Worm (Caenorhabditis elegans): ENCODE data around the gene lys-3.

Gene lys-3

ce11 chrV:10291848-10292247 is 8.5 kb upstream of the lys-3 start:
- TF ChIP-seq set-16 (GFP tag; IDR thresholded peaks at IDR 0.05) (peak; percentile 76; the same call in 1 of the 2 replicates), aha-1 (tag) (peak; percentile 14), dpl-1 (GFP tag; optimal IDR thresholded peaks at IDR 0.05) (no peak)

- TF ChIP-seq Y75B8A.6 (GFP tag; IDR thresholded peaks at IDR 0.05) (no peak), ceh-62 (tag; optimal IDR thresholded peaks at IDR 0.05) (no peak), madf-5 (GFP tag; IDR thresholded peaks at IDR 0.05) (no peak), F26F4.8 (GFP tag; conservative IDR thresholded peaks at IDR 0.05) (no peak), hif-1 (tag; optimal IDR thresholded peaks at IDR 0.05) (no peak), saeg-2 (GFP tag; IDR thresholded peaks at IDR 0.05) (no peak), Y105C5A.15 (GFP tag; IDR thresholded peaks at IDR 0.05) (no peak), dmd-8 (GFP tag; IDR thresholded peaks at IDR 0.05) (no peak), aha-1 (tag) (peak; percentile 47)
These were observed 6.4 kb upstream of the lys-3 start, which contains the start of gene B0024.15 for ce11 chrV:10289743-10290142. TSS of gene B0024.15 (plus strand) at chrV:10290043.

ce11 chrV:10287260-10287659 is 3.9 kb upstream of the lys-3 start, which contains the start of gene B0024.3:
TSS of gene B0024.3 (plus strand) at chrV:10287560.
- no peak for TF ChIP-seq nhr-41 (GFP tag; IDR thresholded peaks at IDR 0.05)
- no peak for TF ChIP-seq dmd-6 (GFP tag; IDR thresholded peaks at IDR 0.05)
- no peak for TF ChIP-seq sdz-12 (GFP tag; optimal IDR thresholded peaks at IDR 0.05)
- no peak for TF ChIP-seq pqm-1 (tag; optimal IDR thresholded peaks at IDR 0.05)
- no peak for TF ChIP-seq snpc-1.2 (GFP tag; IDR thresholded peaks at IDR 0.05)
- no peak for TF ChIP-seq mdt-29 (GFP tag; IDR thresholded peaks at IDR 0.05)

- TF ChIP-seq lin-29 (GFP tag; IDR thresholded peaks at IDR 0.05) (no peak), F49E8.2 (tag; optimal IDR thresholded peaks at IDR 0.05; ENCODE audit: borderline replicate concordance) (no peak), ztf-7 (tag; optimal IDR thresholded peaks at IDR 0.05) (no peak), ceh-62 (tag; optimal IDR thresholded peaks at IDR 0.05) (no peak), tag-97 (GFP tag; IDR thresholded peaks at IDR 0.05) (no peak), lin-39 (tag; optimal IDR thresholded peaks at IDR 0.05) (no peak), mep-1 (tag; optimal IDR thresholded peaks at IDR 0.05) (no peak), php-3 (GFP tag; IDR thresholded peaks at IDR 0.05) (no peak), nhr-42 (GFP tag; IDR thresholded peaks at IDR 0.05) (no peak), unc-130 (GFP tag; optimal IDR thresholded peaks at IDR 0.05) (no peak), daf-12 (tag; optimal IDR thresholded peaks at IDR 0.05) (no peak), mxl-3 (GFP tag; optimal IDR thresholded peaks at IDR 0.05) (no peak), dve-1 (tag; optimal IDR thresholded peaks at IDR 0.05; ENCODE audit: insufficient read depth) (no peak), cey-2 (tag; optimal IDR thresholded peaks at IDR 0.05; ENCODE audit: borderline replicate concordance, insufficient read depth) (no peak), ZK337.2 (GFP tag; IDR thresholded peaks at IDR 0.05) (no peak), Y5F2A.4 (GFP tag; optimal IDR thresholded peaks at IDR 0.05) (no peak), lim-7 (GFP tag; IDR thresholded peaks at IDR 0.05) (no peak), ZK546.5 (tag; optimal IDR thresholded peaks at IDR 0.05) (no peak)
These were observed 2.5 kb upstream of the lys-3 start for ce11 chrV:10285853-10286252.

- TF ChIP-seq nhr-28 (tag; optimal IDR thresholded peaks at IDR 0.05), result peak; percentile 82
- no peak for TF ChIP-seq ama-1 (optimal IDR thresholded peaks at IDR 0.05)
- no peak for TF ChIP-seq daf-12 (tag; optimal IDR thresholded peaks at IDR 0.05)
- TF ChIP-seq lin-1 (GFP tag; IDR thresholded peaks at IDR 0.05), result 0 out of 2 replicates have a peak, but pooled peaks have one; percentile 32
- no peak for TF ChIP-seq daf-16 (GFP tag; optimal IDR thresholded peaks at IDR 0.05)
- TF ChIP-seq daf-16 (tag; optimal IDR thresholded peaks at IDR 0.05), result peak; percentile 94
- TF ChIP-seq nhr-111 (GFP tag; optimal IDR thresholded peaks at IDR 0.05), result no peak
- TF ChIP-seq dmd-6 (GFP tag; IDR thresholded peaks at IDR 0.05), result peak; percentile 80
- TF ChIP-seq dve-1 (tag; optimal IDR thresholded peaks at IDR 0.05; ENCODE audit: insufficient read depth), result peak; percentile 39
- TF ChIP-seq R02D3.7 (tag; optimal IDR thresholded peaks at IDR 0.05), result no peak
- TF ChIP-seq pqm-1 (tag; optimal IDR thresholded peaks at IDR 0.05), result peak; percentile 88
- TF ChIP-seq duxl-1 (tag; optimal IDR thresholded peaks at IDR 0.05; ENCODE audit: poor library complexity), result no peak
- TF ChIP-seq nhr-11 (tag; optimal IDR thresholded peaks at IDR 0.05), result no peak
- TF ChIP-seq tag-97 (GFP tag; IDR thresholded peaks at IDR 0.05), result no peak
- no peak for TF ChIP-seq snpc-1.2 (GFP tag; IDR thresholded peaks at IDR 0.05)
- no peak for TF ChIP-seq nhr-10 (tag; optimal IDR thresholded peaks at IDR 0.05)
- TF ChIP-seq lin-15B (tag; optimal IDR thresholded peaks at IDR 0.05), result no peak
- no peak for TF ChIP-seq hlh-30 (tag; optimal IDR thresholded peaks at IDR 0.05; ENCODE audit: insufficient read depth)
These were observed 2.0 kb downstream of the lys-3 start, which contains the start of gene lys-2 for ce11 chrV:10281374-10281773. TSS of gene lys-2 (minus strand) at chrV:10281474.

Data from whole organism, L4 larva.